Worm (Caenorhabditis elegans): ENCODE results near the gene cdc-73.

DNA sequence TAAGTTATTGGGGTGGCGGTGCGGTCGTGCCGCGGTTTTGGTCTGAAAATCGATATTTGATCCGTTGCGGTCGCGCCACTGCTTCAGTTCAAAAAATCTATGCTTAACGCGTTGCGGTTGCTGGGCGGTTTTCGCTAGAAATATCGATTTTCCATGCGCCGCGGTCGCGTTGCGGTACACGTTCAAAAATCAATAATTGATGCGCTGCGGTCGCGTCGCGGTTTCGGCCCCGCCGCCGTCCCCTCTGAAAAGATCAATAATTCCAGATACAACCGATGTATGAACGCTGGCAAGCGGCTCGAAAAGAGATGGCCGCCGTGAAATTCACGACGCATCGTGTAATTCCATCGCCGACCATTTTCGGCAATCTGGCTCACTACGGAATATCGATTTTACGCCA is 1.4 kb upstream of the cdc-73 start:
- TF ChIP-seq lin-39 (tag; optimal IDR thresholded peaks at IDR 0.05) (no peak), zag-1 (tag; optimal IDR thresholded peaks at IDR 0.05) (no peak), nhr-28 (tag; optimal IDR thresholded peaks at IDR 0.05) (no peak), egl-27 (tag; optimal IDR thresholded peaks at IDR 0.05) (no peak), ceh-82 (tag; optimal IDR thresholded peaks at IDR 0.05) (no peak), jun-1 (tag; optimal IDR thresholded peaks at IDR 0.05) (no peak), elt-1 (tag; optimal IDR thresholded peaks at IDR 0.05) (no peak), R02D3.7 (tag; optimal IDR thresholded peaks at IDR 0.05) (no peak), skn-1 (tag; optimal IDR thresholded peaks at IDR 0.05) (no peak), elt-3 (tag; optimal IDR thresholded peaks at IDR 0.05) (no peak), fkh-10 (GFP tag; optimal IDR thresholded peaks at IDR 0.05) (no peak)
